Fruit fly (Drosophila melanogaster) whole organism, wandering third instar larva: ENCODE results near the gene Uck.

ENCODE experiments used
- Abd-B ChIP-seq: fragments of >200 bp; optimal IDR thresholded peaks from 2 replicates; lab custom pipeline; 2017; ENCODE audit warnings: missing biosample characterization, missing genetic modification characterization
- CG32264 ChIP-seq: fragments of 200-800 bp; sonication (Bioruptor generic); optimal IDR thresholded peaks from 2 replicates; lab custom pipeline; 2016; ENCODE audit warnings: missing biosample characterization, missing genetic modification characterization
- Dif ChIP-seq: fragments of 200-275, 200-300 bp; sonication (Bioruptor generic); optimal IDR thresholded peaks from 2 replicates; lab custom pipeline; 2018; ENCODE audit warnings: missing biosample characterization, missing genetic modification characterization; ENCODE audit not compliant: partially characterized antibody
- GATAd ChIP-seq: sonication (Bioruptor generic); optimal IDR thresholded peaks from 2 replicates; lab custom pipeline; 2016; ENCODE audit warnings: missing biosample characterization, missing genetic modification characterization
- HLH106 ChIP-seq: fragments of 200-800 bp; optimal IDR thresholded peaks from 3 replicates; lab custom pipeline; 2019; ENCODE audit warnings: missing biosample characterization, mild to moderate bottlenecking, missing genetic modification characterization, moderate library complexity
- Hr78 ChIP-seq: fragments of >200 bp; optimal IDR thresholded peaks from 2 replicates; lab custom pipeline; 2017; ENCODE audit warnings: missing biosample characterization, missing genetic modification characterization
- Hr83 ChIP-seq: fragments of 200-300 bp; sonication (Bioruptor generic); optimal IDR thresholded peaks from 2 replicates; lab custom pipeline; 2016; ENCODE audit warnings: missing biosample characterization, mild to moderate bottlenecking, missing genetic modification characterization, moderate library complexity; ENCODE audit not compliant: poor library complexity, severe bottlenecking
- Jra ChIP-seq: sonication (Bioruptor generic); optimal IDR thresholded peaks from 2 replicates; lab custom pipeline; 2016; ENCODE audit warnings: missing biosample characterization, missing genetic modification characterization
- Mio ChIP-seq: sonication (Bioruptor generic); optimal IDR thresholded peaks from 2 replicates; lab custom pipeline; 2016; ENCODE audit warnings: missing biosample characterization, missing genetic modification characterization
- Myc ChIP-seq: fragments of >200 bp; optimal IDR thresholded peaks from 2 replicates; lab custom pipeline; 2017
- N ChIP-seq: fragments of >200 bp; optimal IDR thresholded peaks from 2 replicates; lab custom pipeline; 2018; ENCODE audit warnings: missing biosample characterization, missing external identifiers, missing genetic modification characterization
- OdsH ChIP-seq: fragments of 200-800 bp; sonication (Bioruptor generic); optimal IDR thresholded peaks from 2 replicates; lab custom pipeline; 2016; ENCODE audit warnings: missing biosample characterization, mild to moderate bottlenecking, missing genetic modification characterization
- Rel ChIP-seq, 2 experiments: fragments of 200-800 bp; sonication (Bioruptor generic) in 1 of 2; optimal IDR thresholded peaks; 2 replicates in 1 of 2; 3 replicates in 1 of 2; lab custom pipeline; 2016 to 2019; ENCODE audit warnings: mild to moderate bottlenecking in 2 of 2, missing biosample characterization in 2 of 2, missing genetic modification characterization in 2 of 2, moderate library complexity in 1 of 2
- Sp1 ChIP-seq: fragments of 200-800 bp; sonication (Bioruptor generic); optimal IDR thresholded peaks from 3 replicates; lab custom pipeline; 2019; ENCODE audit warnings: missing biosample characterization, mild to moderate bottlenecking, missing genetic modification characterization, moderate library complexity
- Vsx2 ChIP-seq: fragments of 200-300, 225-300 bp; sonication (Bioruptor generic); optimal IDR thresholded peaks from 2 replicates; lab custom pipeline; 2018; ENCODE audit warnings: missing biosample characterization, missing genetic modification characterization; ENCODE audit not compliant: partially characterized antibody
- br ChIP-seq: fragments of 200-800 bp; sonication (Bioruptor generic); optimal IDR thresholded peaks from 2 replicates; lab custom pipeline; 2016; ENCODE audit warnings: missing biosample characterization, missing genetic modification characterization
- dl ChIP-seq, 2 experiments: fragments of 175-275, 200-275 bp in 1 of 2; fragments of 200-275 bp in 1 of 2; sonication (Bioruptor generic); optimal IDR thresholded peaks; lab custom pipeline; 2018; ENCODE audit warnings: mild to moderate bottlenecking in 2 of 2, missing biosample characterization in 2 of 2, missing genetic modification characterization in 2 of 2, moderate library complexity in 2 of 2; ENCODE audit not compliant: partially characterized antibody in 2 of 2, insufficient read depth in 1 of 2
- foxo ChIP-seq, 2 experiments: fragments of 200-800 bp; sonication (Bioruptor generic); optimal IDR thresholded peaks; 2 replicates in 1 of 2; 3 replicates in 1 of 2; lab custom pipeline; 2016 to 2017; ENCODE audit warnings: missing biosample characterization in 2 of 2, missing genetic modification characterization in 2 of 2
- lola ChIP-seq: fragments of >200 bp; optimal IDR thresholded peaks from 2 replicates; lab custom pipeline; 2017; ENCODE audit warnings: missing biosample characterization, missing genetic modification characterization
- psq ChIP-seq: fragments of 200-800 bp; sonication (Bioruptor generic); optimal IDR thresholded peaks from 3 replicates; lab custom pipeline; 2017; ENCODE audit warnings: missing biosample characterization, mild to moderate bottlenecking, missing genetic modification characterization, moderate library complexity
- rgr ChIP-seq: fragments of 200-800 bp; sonication (Bioruptor generic); optimal IDR thresholded peaks from 3 replicates; lab custom pipeline; 2016; ENCODE audit warnings: missing biosample characterization, mild to moderate bottlenecking, missing genetic modification characterization
- sage ChIP-seq: fragments of 200-800 bp; sonication (Bioruptor generic); optimal IDR thresholded peaks from 2 replicates; lab custom pipeline; 2016; ENCODE audit warnings: missing biosample characterization, mild to moderate bottlenecking, missing genetic modification characterization
- sv ChIP-seq: fragments of 200-800 bp; sonication (Bioruptor generic); optimal IDR thresholded peaks from 3 replicates; lab custom pipeline; 2016; ENCODE audit warnings: missing biosample characterization, missing genetic modification characterization
- tai ChIP-seq: sonication (Bioruptor generic); optimal IDR thresholded peaks from 2 replicates; lab custom pipeline; 2016; ENCODE audit warnings: missing biosample characterization, missing genetic modification characterization
- woc ChIP-seq: sonication (Bioruptor generic); optimal IDR thresholded peaks from 2 replicates; lab custom pipeline; 2016; ENCODE audit warnings: missing biosample characterization, mild to moderate bottlenecking, missing genetic modification characterization

Gene Uck

DNA sequence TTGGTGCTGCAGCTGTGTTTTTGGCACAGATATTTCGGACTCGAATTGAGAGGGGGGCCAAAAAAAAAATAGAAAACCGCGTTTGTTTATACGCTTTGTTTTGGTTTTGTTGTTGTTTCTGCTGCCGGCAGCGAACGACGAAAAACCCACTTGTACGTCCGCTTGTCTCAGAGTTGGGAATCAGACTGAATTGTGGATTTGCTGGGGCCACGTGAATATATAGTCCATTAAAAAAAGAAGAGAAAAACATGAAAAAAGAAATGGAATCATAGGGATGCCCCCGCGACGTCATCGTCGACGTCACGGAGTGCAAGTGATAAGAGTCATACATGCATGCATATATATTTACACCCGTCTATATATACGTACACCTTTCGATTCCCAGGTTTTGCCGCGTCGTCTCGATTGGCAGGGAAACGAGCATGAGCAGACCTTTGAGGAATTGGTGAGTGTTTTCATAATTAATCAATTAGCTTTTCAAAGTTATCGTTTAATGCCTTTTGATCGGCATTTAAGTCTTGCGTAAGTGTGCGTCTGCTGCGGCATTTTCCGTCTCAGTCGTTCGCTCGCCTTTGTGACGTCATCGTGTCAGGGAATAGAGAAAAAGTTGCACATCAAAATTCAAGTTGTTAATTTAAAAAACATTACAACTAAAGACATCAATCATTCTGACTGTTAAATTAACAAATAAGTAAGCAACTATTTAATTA is 29.8 kb downstream of the Uck start:
- TF ChIP-seq Rel (GFP tag; optimal IDR thresholded peaks at IDR 0.05; lab: Kevin White, UChicago), result no peak
- TF ChIP-seq Rel (tag; optimal IDR thresholded peaks at IDR 0.05; lab: Kevin White, UChicago), result peak; percentile 87
- no peak for TF ChIP-seq Sp1 (GFP tag; lab: Kevin White, UChicago)
- TF ChIP-seq, all 38 proteins: peak for 1

DNA sequence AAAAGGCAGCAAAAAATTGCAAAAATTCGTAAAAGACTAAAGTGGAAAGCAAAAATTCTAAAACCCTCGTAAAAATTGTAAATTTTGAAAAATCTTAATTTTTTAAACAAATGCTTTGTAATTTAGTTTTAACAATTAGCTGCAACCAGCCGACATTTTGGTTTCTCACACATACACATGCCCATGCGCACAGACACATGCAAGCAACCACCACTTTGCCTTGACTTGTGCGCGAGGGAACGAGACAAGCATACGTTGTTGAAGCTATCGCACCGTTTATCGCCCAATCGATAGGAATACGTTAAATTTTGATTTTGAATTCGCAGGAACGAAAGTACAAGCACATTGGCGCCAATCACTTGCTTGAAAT is 30.4 kb downstream of the Uck start:
- TF ChIP-seq Vsx2 (peak; percentile 96), Hr83 (GFP tag; lab: Kevin White, UChicago) (no peak)

- peak in 1 of 2 experiments; percentile 16 for TF ChIP-seq dl (GFP tag; optimal IDR thresholded peaks at IDR 0.05; lab: Kevin White, UChicago; ENCODE audit: insufficient read depth in 1 of 2, partially characterized antibody in 2 of 2)
- no peak for TF ChIP-seq sv (GFP tag; lab: Kevin White, UChicago)
- peak; percentile 97 for TF ChIP-seq Dif
- TF ChIP-seq foxo (GFP tag; optimal IDR thresholded peaks at IDR 0.05; lab: Kevin White, UChicago), result no peak
- peak; percentile 99 for TF ChIP-seq Vsx2
- peak; percentile 68 for TF ChIP-seq Myc (lab: Kevin White, UChicago)
Observed at dm6 chr3R:24333182-24333808, 43.3 kb downstream of the Uck start, which contains the start of the genes Rrp5 and Dis3. Rrp5 (minus strand) TSS chr3R:24333316. Dis3 (plus strand) TSS chr3R:24333433.

- TF ChIP-seq Rel (GFP tag; optimal IDR thresholded peaks at IDR 0.05; lab: Kevin White, UChicago), result no peak
- TF ChIP-seq Rel (tag; optimal IDR thresholded peaks at IDR 0.05; lab: Kevin White, UChicago), result no peak
- no peak for TF ChIP-seq Myc (lab: Kevin White, UChicago)
- no peak for TF ChIP-seq sv (GFP tag; lab: Kevin White, UChicago)
- TF ChIP-seq Jra, result no peak
- no peak for TF ChIP-seq CG32264 (GFP tag; lab: Kevin White, UChicago)
- no peak for TF ChIP-seq GATAd
- no peak for TF ChIP-seq Vsx2
- TF ChIP-seq Hr83 (GFP tag; lab: Kevin White, UChicago), result no peak
- no peak for TF ChIP-seq Mio
- TF ChIP-seq woc (GFP tag; lab: Kevin White, UChicago), result no peak
- TF ChIP-seq OdsH, result no peak
- no peak for TF ChIP-seq HLH106 (tag; lab: Kevin White, UChicago)
- TF ChIP-seq tai, result no peak
- no peak for TF ChIP-seq sage (GFP tag; lab: Kevin White, UChicago)
- no peak for TF ChIP-seq rgr (GFP tag; lab: Kevin White, UChicago)
- TF ChIP-seq dl (GFP tag; optimal IDR thresholded peaks at IDR 0.05; lab: Kevin White, UChicago; ENCODE audit: insufficient read depth in 1 of 2, partially characterized antibody in 2 of 2), result no peak
- no peak for TF ChIP-seq Dif
Observed at dm6 chr3R:24336622-24337021, 46.6 kb downstream of the Uck start, which contains the start of gene CG6432. CG6432 (plus strand) TSS chr3R:24336922.

dm6 chr3R:24341251-24341650 is 51.3 kb downstream of the Uck start, which contains the start of gene Ms:
Ms (plus strand) TSS chr3R:24341551.
- TF ChIP-seq Dif (no peak), psq (GFP tag; lab: Kevin White, UChicago) (no peak), N (GFP tag; lab: Kevin White, UChicago) (no peak), tai (no peak), Abd-B (no peak), Hr78 (no peak), br (no peak), Sp1 (GFP tag; lab: Kevin White, UChicago) (no peak), HLH106 (tag; lab: Kevin White, UChicago) (no peak), lola (GFP tag; lab: Kevin White, UChicago) (no peak)
